Fruit fly (Drosophila melanogaster) whole organism, embryonic: Measurements from ENCODE around the gene Rpn11.
A peak's percentile ranks its signal among the peaks of the same experiment; 100 is the strongest.

ENCODE experiments used
- Ada2b ChIP-seq: fragments of 200-800 bp; sonication (Bioruptor generic); IDR thresholded peaks from 2 replicates; pipeline ENCODE4 v1.3.6; 2022; ENCODE audit warnings: missing biosample characterization, missing genetic modification characterization
- CG10979 ChIP-seq: fragments of 200-800 bp; sonication (Bioruptor generic); optimal IDR thresholded peaks from 2 replicates; lab custom pipeline; 2018; ENCODE audit warnings: missing biosample characterization, mild to moderate bottlenecking, missing genetic modification characterization, moderate library complexity
- CG14860 ChIP-seq: fragments of 200-800 bp; sonication (Bioruptor generic); IDR thresholded peaks from 3 replicates; pipeline ENCODE4 v1.3.6; 2022; ENCODE audit warnings: missing biosample characterization, missing genetic modification characterization; ENCODE audit not compliant: partially characterized antibody
- CG17568 ChIP-seq: fragments of 200-800 bp; sonication (Bioruptor generic); optimal IDR thresholded peaks from 2 replicates; lab custom pipeline; 2018; ENCODE audit warnings: missing biosample characterization, mild to moderate bottlenecking, missing genetic modification characterization, moderate library complexity
- CG2202 ChIP-seq: fragments of 200-800 bp; sonication (Bioruptor generic); optimal IDR thresholded peaks from 2 replicates; lab custom pipeline; 2018; ENCODE audit warnings: missing biosample characterization, mild to moderate bottlenecking, missing genetic modification characterization
- CG30431 ChIP-seq: fragments of 200-800 bp; sonication (Bioruptor generic); optimal IDR thresholded peaks from 2 replicates; lab custom pipeline; 2017; ENCODE audit warnings: missing biosample characterization, missing genetic modification characterization
- CG31224 ChIP-seq: fragments of 200-800 bp; sonication (Bioruptor generic); IDR thresholded peaks from 2 replicates; pipeline ENCODE4 v1.3.6; 2022; ENCODE audit warnings: missing biosample characterization, missing genetic modification characterization
- CG34224 ChIP-seq: fragments of 200-800 bp; sonication (Bioruptor generic); IDR thresholded peaks from 3 replicates; pipeline ENCODE4 v1.3.6; 2022; ENCODE audit warnings: missing biosample characterization, missing genetic modification characterization; ENCODE audit not compliant: partially characterized antibody
- CG42726 ChIP-seq: fragments of 200-800 bp; sonication (Bioruptor generic); IDR thresholded peaks from 2 replicates; pipeline ENCODE4 v1.3.6; 2022; ENCODE audit warnings: missing biosample characterization, missing genetic modification characterization; ENCODE audit not compliant: partially characterized antibody
- CG6813 ChIP-seq: fragments of 200-800 bp; sonication (Bioruptor generic); optimal IDR thresholded peaks from 2 replicates; lab custom pipeline; 2017; ENCODE audit warnings: missing biosample characterization, missing genetic modification characterization, mild to moderate bottlenecking, moderate library complexity, missing genetic modification reagents
- CG6854 ChIP-seq: fragments of 200-800 bp; sonication (Bioruptor generic); optimal IDR thresholded peaks from 3 replicates; lab custom pipeline; 2017; ENCODE audit warnings: missing biosample characterization, mild to moderate bottlenecking, missing genetic modification characterization
- CG8290 ChIP-seq, 3 experiments: fragments of 200-800 bp; sonication (Bioruptor generic); optimal IDR thresholded peaks; 2 replicates each; lab custom pipeline; 2016 to 2019; ENCODE audit warnings: missing biosample characterization in 3 of 3, missing genetic modification characterization in 3 of 3, mild to moderate bottlenecking in 2 of 3, moderate library complexity in 1 of 3
- CG8765 ChIP-seq: fragments of 200-800 bp; sonication (Bioruptor generic); IDR thresholded peaks from 2 replicates; pipeline ENCODE4 v1.3.6; 2022; ENCODE audit warnings: missing biosample characterization, missing genetic modification characterization
- CG9876 ChIP-seq: fragments of 200-800 bp; sonication (Bioruptor generic); optimal IDR thresholded peaks from 2 replicates; lab custom pipeline; 2016; ENCODE audit warnings: missing biosample characterization, missing genetic modification characterization
- Drgx ChIP-seq: fragments of 200-800 bp; sonication (Bioruptor generic); IDR thresholded peaks from 2 replicates; pipeline ENCODE4 v1.3.6; 2022; ENCODE audit warnings: missing biosample characterization, missing genetic modification characterization
- HLH3B ChIP-seq: fragments of 200-800 bp; sonication (Bioruptor generic); IDR thresholded peaks from 2 replicates; pipeline ENCODE4 v1.3.6; 2022; ENCODE audit warnings: missing biosample characterization, missing genetic modification characterization
- Hmx ChIP-seq: fragments of 200-800 bp; sonication (Bioruptor generic); optimal IDR thresholded peaks from 2 replicates; lab custom pipeline; 2016; ENCODE audit warnings: missing biosample characterization, missing genetic modification characterization
- Hsf ChIP-seq: fragments of 200-800 bp; sonication (Bioruptor generic); optimal IDR thresholded peaks from 3 replicates; lab custom pipeline; 2016; ENCODE audit warnings: missing biosample characterization, missing genetic modification characterization
- Lpt ChIP-seq: fragments of >200 bp; optimal IDR thresholded peaks from 2 replicates; lab custom pipeline; 2018; ENCODE audit warnings: missing biosample characterization, missing genetic modification characterization
- Nf-YB ChIP-seq: fragments of 200-800 bp; sonication (Bioruptor generic); optimal IDR thresholded peaks from 3 replicates; lab custom pipeline; 2019; ENCODE audit warnings: missing biosample characterization, mild to moderate bottlenecking, missing genetic modification characterization, moderate library complexity
- NfI ChIP-seq: fragments of 200-800 bp; sonication (Bioruptor generic); optimal IDR thresholded peaks from 3 replicates; lab custom pipeline; 2018; ENCODE audit warnings: missing biosample characterization, mild to moderate bottlenecking, missing genetic modification characterization, moderate library complexity
- PHDP ChIP-seq: fragments of 200-800 bp; sonication (Bioruptor generic); optimal IDR thresholded peaks from 3 replicates; lab custom pipeline; 2018; ENCODE audit warnings: missing biosample characterization, mild to moderate bottlenecking, missing genetic modification characterization, moderate library complexity
- Pdp1 ChIP-seq, 2 experiments: fragments of 200-800 bp; sonication (Bioruptor generic); optimal IDR thresholded peaks; 3 replicates each; lab custom pipeline; 2016; ENCODE audit warnings: missing biosample characterization in 2 of 2, missing genetic modification characterization in 2 of 2, mild to moderate bottlenecking in 1 of 2, moderate library complexity in 1 of 2
- Sry-β ChIP-seq: fragments of 200-800 bp; sonication (Bioruptor generic); optimal IDR thresholded peaks from 2 replicates; lab custom pipeline; 2018; ENCODE audit warnings: missing biosample characterization, mild to moderate bottlenecking, missing genetic modification characterization, moderate library complexity
- Xrp1 ChIP-seq: fragments of 200-800 bp; sonication (Bioruptor generic); IDR thresholded peaks from 2 replicates; pipeline ENCODE4 v1.3.6; 2022; ENCODE audit warnings: missing biosample characterization, missing genetic modification characterization
- ac ChIP-seq: fragments of 200-800 bp; sonication (Bioruptor generic); optimal IDR thresholded peaks from 3 replicates; lab custom pipeline; 2017; ENCODE audit warnings: missing biosample characterization, mild to moderate bottlenecking, missing genetic modification characterization
- chinmo ChIP-seq: fragments of 200-800 bp; sonication (Bioruptor generic); IDR thresholded peaks from 4 replicates; pipeline ENCODE4 v1.3.6; 2022; ENCODE audit warnings: missing biosample characterization, missing genetic modification characterization; ENCODE audit not compliant: partially characterized antibody
- dmrt99B ChIP-seq: fragments of 200-800 bp; sonication (Bioruptor generic); optimal IDR thresholded peaks from 2 replicates; lab custom pipeline; 2018; ENCODE audit warnings: missing biosample characterization, mild to moderate bottlenecking, missing genetic modification characterization, moderate library complexity
- emc ChIP-seq: fragments of 200-800 bp; sonication (Bioruptor generic); optimal IDR thresholded peaks from 2 replicates; lab custom pipeline; 2016; ENCODE audit warnings: missing biosample characterization, missing genetic modification characterization
- ems ChIP-seq: fragments of 200-800 bp; sonication (Bioruptor generic); optimal IDR thresholded peaks from 3 replicates; lab custom pipeline; 2016; ENCODE audit warnings: missing biosample characterization, missing genetic modification characterization
- fru ChIP-seq: fragments of >200 bp; optimal IDR thresholded peaks from 2 replicates; lab custom pipeline; 2017
- ftz-f1 ChIP-seq: fragments of 200-800 bp; sonication (Bioruptor generic); optimal IDR thresholded peaks from 2 replicates; lab custom pipeline; 2016; ENCODE audit warnings: missing biosample characterization, missing genetic modification characterization
- gro ChIP-seq: fragments of 200-800 bp; sonication (Bioruptor generic); optimal IDR thresholded peaks from 2 replicates; lab custom pipeline; 2016; ENCODE audit warnings: missing biosample characterization, missing genetic modification characterization
- gsb-n ChIP-seq: fragments of 200-800 bp; sonication (Bioruptor generic); optimal IDR thresholded peaks from 3 replicates; lab custom pipeline; 2018; ENCODE audit warnings: missing biosample characterization, mild to moderate bottlenecking, missing genetic modification characterization
- ham ChIP-seq: fragments of 200-800 bp; sonication (Bioruptor generic); IDR thresholded peaks from 2 replicates; pipeline ENCODE4 v1.3.6; 2022; ENCODE audit warnings: missing biosample characterization, missing genetic modification characterization
- inv ChIP-seq: fragments of 200-800 bp; sonication (Bioruptor generic); IDR thresholded peaks from 2 replicates; pipeline ENCODE4 v1.3.6; 2022; ENCODE audit warnings: missing biosample characterization, missing genetic modification characterization; ENCODE audit not compliant: partially characterized antibody
- jing ChIP-seq: fragments of 200-800 bp; sonication (Bioruptor generic); optimal IDR thresholded peaks from 2 replicates; lab custom pipeline; 2018; ENCODE audit warnings: missing biosample characterization, mild to moderate bottlenecking, missing genetic modification characterization
- klu ChIP-seq: fragments of 200-800 bp; sonication (Bioruptor generic); IDR thresholded peaks from 2 replicates; pipeline ENCODE4 v1.3.6; 2022; ENCODE audit warnings: missing biosample characterization, missing genetic modification characterization
- kni ChIP-seq: fragments of 200-800 bp; sonication (Bioruptor generic); optimal IDR thresholded peaks from 3 replicates; lab custom pipeline; 2017; ENCODE audit warnings: mild to moderate bottlenecking, missing biosample characterization, missing genetic modification reagents, missing genetic modification characterization
- knrl ChIP-seq: fragments of 200-800 bp; sonication (Bioruptor generic); IDR thresholded peaks from 3 replicates; pipeline ENCODE4 v1.3.6; 2022; ENCODE audit warnings: missing biosample characterization, missing genetic modification characterization; ENCODE audit not compliant: partially characterized antibody
- lola ChIP-seq, 3 experiments: fragments of >200 bp in 2 of 3; fragments of 200-800 bp in 1 of 3; sonication (Bioruptor generic) in 1 of 3; optimal IDR thresholded peaks; 2 replicates each; lab custom pipeline; 2017 to 2019; ENCODE audit warnings: missing biosample characterization in 3 of 3, missing genetic modification characterization in 3 of 3, mild to moderate bottlenecking in 1 of 3, moderate library complexity in 1 of 3
- pfk ChIP-seq: fragments of 200-800 bp; sonication (Bioruptor generic); optimal IDR thresholded peaks from 2 replicates; lab custom pipeline; 2018; ENCODE audit warnings: missing biosample characterization, mild to moderate bottlenecking, missing genetic modification characterization, moderate library complexity
- shn ChIP-seq: fragments of 200-800 bp; sonication (Bioruptor generic); optimal IDR thresholded peaks from 3 replicates; lab custom pipeline; 2016; ENCODE audit warnings: missing biosample characterization, missing genetic modification characterization
- sob ChIP-seq: fragments of 200-800 bp; sonication (Bioruptor generic); IDR thresholded peaks from 2 replicates; pipeline ENCODE4 v1.3.6; 2022; ENCODE audit warnings: missing biosample characterization, missing genetic modification characterization
- sr ChIP-seq: fragments of 200-800 bp; sonication (Bioruptor generic); IDR thresholded peaks from 3 replicates; pipeline ENCODE4 v1.3.6; 2022; ENCODE audit warnings: missing biosample characterization, missing genetic modification characterization
- usp ChIP-seq: fragments of >200 bp; optimal IDR thresholded peaks from 2 replicates; lab custom pipeline; 2017; ENCODE audit warnings: missing biosample characterization, missing genetic modification characterization
- vnd ChIP-seq: fragments of 200-800 bp; sonication (Bioruptor generic); IDR thresholded peaks from 3 replicates; pipeline ENCODE4 v1.3.6; 2022; ENCODE audit warnings: missing biosample characterization, missing genetic modification characterization; ENCODE audit not compliant: partially characterized antibody
- wek ChIP-seq: fragments of 200-800 bp; sonication (Bioruptor generic); optimal IDR thresholded peaks from 3 replicates; lab custom pipeline; 2018; ENCODE audit warnings: missing biosample characterization, mild to moderate bottlenecking, missing genetic modification characterization, moderate library complexity

Gene Rpn11

dm6 chr2L:5044892-5045619 is 14.5 kb downstream of the Rpn11 start (continued):
- TF ChIP-seq jing (GFP tag; lab: Kevin White, UChicago) (no peak), NfI (GFP tag; lab: Kevin White, UChicago) (peak; percentile 19), ham (GFP tag; lab: Robert Waterston, UW) (no peak; the same call in 1 of the 2 replicates), chinmo (no peak), sob (no peak), CG10979 (tag; lab: Kevin White, UChicago) (peak; percentile 54), fru (lab: Kevin White, UChicago) (no peak), CG6854 (GFP tag; lab: Kevin White, UChicago) (no peak), knrl (GFP tag; lab: Robert Waterston, UW) (no peak; the same call in 2 of the 3 replicates), Pdp1 (GFP tag; optimal IDR thresholded peaks at IDR 0.05; lab: Kevin White, UChicago) (peak; percentile 20 to 33), Ada2b (GFP tag; lab: Robert Waterston, UW) (no peak), ems (GFP tag; lab: Kevin White, UChicago) (peak; percentile 52), gsb-n (peak; percentile 32), inv (GFP tag; lab: Robert Waterston, UW) (no peak), Xrp1 (peak; percentile 61), kni (GFP tag; lab: Kevin White, UChicago) (no peak), CG8290 (GFP tag; optimal IDR thresholded peaks at IDR 0.05; lab: Kevin White, UChicago) (no peak), CG8290 (tag; optimal IDR thresholded peaks at IDR 0.05; lab: Kevin White, UChicago) (peak in 1 of 2 experiments; percentile 64), sr (GFP tag; lab: Robert Waterston, UW) (peak; percentile 40; the same call in 1 of the 3 replicates), CG34224 (GFP tag; lab: Robert Waterston, UW) (no peak), klu (GFP tag; lab: Robert Waterston, UW) (no peak), CG42726 (GFP tag; lab: Robert Waterston, UW) (no peak), emc (GFP tag; lab: Kevin White, UChicago) (no peak), Hmx (GFP tag; lab: Kevin White, UChicago) (no peak), lola (GFP tag; optimal IDR thresholded peaks at IDR 0.05; lab: Kevin White, UChicago) (peak in 1 of 3 experiments; percentile 41), CG8765 (GFP tag; lab: Robert Waterston, UW) (no peak), CG14860 (GFP tag; lab: Robert Waterston, UW) (no peak), Drgx (GFP tag; lab: Robert Waterston, UW) (peak; percentile 38), CG2202 (tag; lab: Kevin White, UChicago) (no peak), dmrt99B (tag; lab: Kevin White, UChicago) (peak; percentile 77), CG30431 (GFP tag; lab: Kevin White, UChicago) (no peak), Lpt (GFP tag; lab: Kevin White, UChicago) (no peak), vnd (GFP tag; lab: Robert Waterston, UW) (no peak), Hsf (GFP tag; lab: Kevin White, UChicago) (peak; percentile 27), CG31224 (peak; percentile 18; the same call in 1 of the 2 replicates), Sry-β (GFP tag; lab: Kevin White, UChicago) (no peak), CG9876 (GFP tag; lab: Kevin White, UChicago) (peak; percentile 10), ac (no peak), ftz-f1 (GFP tag; lab: Kevin White, UChicago) (peak; percentile 43), wek (GFP tag; lab: Kevin White, UChicago) (no peak), pfk (GFP tag; lab: Kevin White, UChicago) (no peak), PHDP (peak; percentile 46), Nf-YB (GFP tag; lab: Kevin White, UChicago) (peak; percentile 43), CG6813 (peak; percentile 51), CG17568 (no peak), HLH3B (GFP tag; lab: Robert Waterston, UW) (peak; percentile 25), gro (GFP tag; lab: Kevin White, UChicago) (no peak), usp (GFP tag; lab: Kevin White, UChicago) (no peak), shn (GFP tag; lab: Kevin White, UChicago) (peak; percentile 33)
